Fruit fly (Drosophila melanogaster): ENCODE data around the gene Arp1.

Arp1 gene

DNA sequence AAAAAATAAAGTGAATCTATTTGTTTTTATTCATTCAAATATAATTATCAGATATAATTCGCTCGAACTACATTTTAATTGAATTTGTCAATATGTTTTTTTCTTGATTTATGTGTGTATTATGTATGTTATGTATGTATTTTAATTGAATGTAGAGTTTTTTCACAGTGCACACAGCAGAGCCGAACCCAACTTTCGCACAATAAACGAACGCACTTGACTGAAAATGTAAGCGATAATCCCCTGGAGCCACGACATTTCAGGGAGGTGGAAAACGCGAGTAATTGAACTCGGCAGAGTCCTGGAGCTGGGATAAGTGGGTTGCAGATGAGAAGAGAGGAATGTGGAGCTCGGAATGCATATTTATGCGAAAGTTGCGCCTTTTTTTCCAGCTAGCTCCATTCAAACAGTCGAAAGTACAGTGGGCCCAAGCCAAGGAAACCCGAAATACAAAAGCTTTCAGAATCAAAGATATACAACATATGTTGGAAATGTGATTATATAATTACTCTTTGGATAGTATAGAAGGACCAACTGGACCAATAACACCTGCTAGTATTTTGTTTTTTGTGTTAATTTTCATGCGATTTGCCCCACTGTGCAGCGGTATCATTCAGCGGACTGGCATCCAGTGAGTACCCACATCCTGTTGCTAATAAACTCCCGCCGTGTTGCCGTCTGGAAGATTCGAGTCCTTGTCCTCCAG is 36.6 kb downstream of the Arp1 start:
- TF ChIP-seq CG17801 (GFP tag; optimal IDR thresholded peaks at IDR 0.05; ENCODE audit: partially characterized antibody): no peak

- TF ChIP-seq CG17801 (GFP tag; optimal IDR thresholded peaks at IDR 0.05; ENCODE audit: partially characterized antibody): no peak
These were observed 47.7 kb downstream of the Arp1 start, which contains the start of gene Ugt37A2 for dm6 chr3R:12739247-12739646. Gene Ugt37A2, plus strand, starts transcription at chr3R:12739642.

- no peak for TF ChIP-seq CG17801 (GFP tag; optimal IDR thresholded peaks at IDR 0.05; ENCODE audit: partially characterized antibody)
These were observed 52.0 kb downstream of the Arp1 start, which contains the start of gene Ugt37A3 for dm6 chr3R:12743580-12743979. Gene Ugt37A3, minus strand, starts transcription at chr3R:12743680.

Data from ovary, adult (tissue).